Worm (Caenorhabditis elegans) whole organism, L4 larva: ENCODE data around the gene H11E01.3.
A peak's percentile ranks its signal among the peaks of the same experiment; 100 is the strongest.

Experiments used
- D1046.2 ChIP-seq: fragments of 200-800 bp; sonication (Bioruptor generic); IDR thresholded peaks from 2 replicates; pipeline ENCODE4 v1.3.6; 2022; ENCODE audit warnings: missing genetic modification characterization, missing compliant biosample characterization
- T26A8.4 ChIP-seq: fragments of 200-800 bp; sonication (Bioruptor generic); IDR thresholded peaks from 2 replicates; pipeline ENCODE4 v1.3.6; 2022; ENCODE audit warnings: missing genetic modification characterization, missing compliant biosample characterization
- aha-1 ChIP-seq: fragments of 150-350 bp; peaks from one replicate; lab custom pipeline; 2014; ENCODE audit warnings: missing biosample characterization, missing genetic modification characterization
- ceh-20 ChIP-seq: fragments of 200-800 bp; sonication (Bioruptor generic); IDR thresholded peaks from 2 replicates; pipeline ENCODE4 v1.3.6; 2022; ENCODE audit warnings: missing genetic modification reagents, missing genetic modification characterization, missing compliant biosample characterization
- ceh-28 ChIP-seq: fragments of 150-350 bp; optimal IDR thresholded peaks from 2 replicates; lab custom pipeline; 2014; ENCODE audit warnings: missing biosample characterization, missing genetic modification reagents, missing genetic modification characterization
- ceh-32 ChIP-seq: sonication (generic microtip); optimal IDR thresholded peaks from 2 replicates; lab custom pipeline; 2016; ENCODE audit warnings: mild to moderate bottlenecking, missing genetic modification characterization, missing compliant biosample characterization; ENCODE audit not compliant: poor library complexity
- ceh-44 ChIP-seq: fragments of 200-800 bp; sonication (Bioruptor generic); IDR thresholded peaks from 2 replicates; pipeline ENCODE4 v1.3.6; 2022; ENCODE audit warnings: missing genetic modification reagents, missing genetic modification characterization, missing compliant biosample characterization
- ceh-62 ChIP-seq: sonication (generic microtip); optimal IDR thresholded peaks from 2 replicates; lab custom pipeline; 2017; ENCODE audit warnings: missing biosample characterization, missing genetic modification characterization
- ceh-82 ChIP-seq: sonication (generic microtip); optimal IDR thresholded peaks from 2 replicates; lab custom pipeline; 2017; ENCODE audit warnings: missing biosample characterization, missing genetic modification characterization
- dmd-6 ChIP-seq: fragments of 200-800 bp; sonication (Bioruptor generic); IDR thresholded peaks from 2 replicates; pipeline ENCODE4 v1.3.6; 2022; ENCODE audit warnings: missing genetic modification reagents, missing genetic modification characterization, missing compliant biosample characterization
- egl-43 ChIP-seq: fragments of 200-800 bp; sonication (Bioruptor generic); IDR thresholded peaks from 2 replicates; pipeline ENCODE4 v1.3.6; 2022; ENCODE audit warnings: missing genetic modification reagents, missing genetic modification characterization, missing compliant biosample characterization
- fos-1 ChIP-seq: fragments of 150-350 bp; optimal IDR thresholded peaks from 2 replicates; lab custom pipeline; 2014; ENCODE audit warnings: missing biosample characterization, missing genetic modification characterization
- hif-1 ChIP-seq, 2 experiments: sonication (generic microtip); optimal IDR thresholded peaks; 2 replicates each; lab custom pipeline; 2016 to 2017; ENCODE audit warnings: missing compliant biosample characterization in 2 of 2, missing genetic modification characterization in 2 of 2, missing genetic modification reagents in 2 of 2, missing genotype in 2 of 2, mild to moderate bottlenecking in 1 of 2
- hlh-11 ChIP-seq: fragments of 200-800 bp; sonication (Bioruptor generic); optimal IDR thresholded peaks from 2 replicates; lab custom pipeline; 2018; ENCODE audit warnings: mild to moderate bottlenecking, missing genetic modification characterization, missing compliant biosample characterization
- hlh-30 ChIP-seq: sonication (generic microtip); optimal IDR thresholded peaks from 2 replicates; lab custom pipeline; 2017; ENCODE audit warnings: antibody characterized with exemption, mild to moderate bottlenecking, missing genetic modification characterization, missing compliant biosample characterization; ENCODE audit not compliant: insufficient read depth
- hmg-1.1 ChIP-seq: fragments of 200-800 bp; sonication (Bioruptor generic); IDR thresholded peaks from 2 replicates; pipeline ENCODE4 v1.3.6; 2022; ENCODE audit warnings: missing genetic modification reagents, missing genetic modification characterization, missing compliant biosample characterization
- lin-1 ChIP-seq: fragments of 200-800 bp; sonication (Bioruptor generic); IDR thresholded peaks from 2 replicates; pipeline ENCODE4 v1.3.6; 2022; ENCODE audit warnings: missing genetic modification reagents, missing genetic modification characterization, missing compliant biosample characterization
- lin-29 ChIP-seq: fragments of 200-800 bp; sonication (Bioruptor generic); IDR thresholded peaks from 2 replicates; pipeline ENCODE4 v1.3.6; 2022; ENCODE audit warnings: missing genetic modification reagents, missing genetic modification characterization, missing compliant biosample characterization
- mdl-1 ChIP-seq, 2 experiments: fragments of 150-350 bp in 1 of 2; sonication (generic microtip) in 1 of 2; optimal IDR thresholded peaks; 2 replicates each; lab custom pipeline; 2014 to 2017; ENCODE audit warnings: missing biosample characterization in 2 of 2, missing genetic modification characterization in 2 of 2
- mep-1 ChIP-seq: fragments of 150-350 bp; sonication (generic microtip); optimal IDR thresholded peaks from 3 replicates; lab custom pipeline; 2014; ENCODE audit warnings: missing biosample characterization, missing genetic modification characterization
- mxl-2 ChIP-seq: fragments of 200-800 bp; sonication (Bioruptor generic); conservative IDR thresholded peaks from 2 replicates; pipeline ENCODE4 v1.3.6; 2022; ENCODE audit warnings: missing genetic modification reagents, missing genetic modification characterization, missing compliant biosample characterization
- nhr-237 ChIP-seq: sonication (generic microtip); optimal IDR thresholded peaks from 2 replicates; lab custom pipeline; 2017; ENCODE audit warnings: missing biosample characterization, missing genetic modification characterization
- nhr-28 ChIP-seq: fragments of 150-350 bp; optimal IDR thresholded peaks from 2 replicates; lab custom pipeline; 2014; ENCODE audit warnings: missing biosample characterization, missing genetic modification characterization
- nhr-41 ChIP-seq: fragments of 200-800 bp; sonication (Bioruptor generic); IDR thresholded peaks from 2 replicates; pipeline ENCODE4 v1.3.6; 2022; ENCODE audit warnings: missing genetic modification reagents, missing genetic modification characterization, missing compliant biosample characterization
- nhr-42 ChIP-seq: fragments of 200-800 bp; sonication (Bioruptor generic); IDR thresholded peaks from 2 replicates; pipeline ENCODE4 v1.3.6; 2022; ENCODE audit warnings: missing genetic modification characterization, missing compliant biosample characterization
- pha-4 ChIP-seq, 2 experiments: fragments of 150-350 bp in 1 of 2; fragments of 200-800 bp in 1 of 2; sonication (Bioruptor generic) in 1 of 2; IDR thresholded peaks in 1 of 2; optimal IDR thresholded peaks in 1 of 2; 2 replicates each; pipeline versions ENCODE4 v1.3.6 to Lab custom; 2014 to 2022; ENCODE audit warnings: missing genetic modification characterization in 2 of 2, missing genetic modification reagents in 2 of 2, missing biosample characterization in 1 of 2, missing compliant biosample characterization in 1 of 2
- php-3 ChIP-seq: fragments of 200-800 bp; sonication (Bioruptor generic); IDR thresholded peaks from 2 replicates; pipeline ENCODE4 v1.3.6; 2022; ENCODE audit warnings: missing genetic modification reagents, missing genetic modification characterization, missing compliant biosample characterization
- pqm-1 ChIP-seq: sonication (generic microtip); optimal IDR thresholded peaks from 2 replicates; lab custom pipeline; 2017; ENCODE audit warnings: missing biosample characterization, missing genetic modification characterization
- saeg-2 ChIP-seq: fragments of 200-800 bp; sonication (Bioruptor generic); IDR thresholded peaks from 2 replicates; pipeline ENCODE4 v1.3.6; 2022; ENCODE audit warnings: missing genetic modification reagents, missing genetic modification characterization, missing compliant biosample characterization
- set-16 ChIP-seq: fragments of 200-800 bp; sonication (Bioruptor generic); IDR thresholded peaks from 2 replicates; pipeline ENCODE4 v1.3.6; 2022; ENCODE audit warnings: missing genetic modification reagents, missing genetic modification characterization, missing compliant biosample characterization
- snpc-1.2 ChIP-seq: fragments of 200-800 bp; sonication (Bioruptor generic); IDR thresholded peaks from 2 replicates; pipeline ENCODE4 v1.3.6; 2022; ENCODE audit warnings: missing genetic modification reagents, missing genetic modification characterization, missing compliant biosample characterization
- unc-62 ChIP-seq, 3 experiments: fragments of 150-350 bp in 1 of 3; sonication (generic microtip); optimal IDR thresholded peaks in 2 of 3; peaks in 1 of 3; 1 replicate in 1 of 3; 2 replicates in 2 of 3; lab custom pipeline; 2014 to 2017; ENCODE audit warnings: missing biosample characterization in 3 of 3, missing genetic modification characterization in 3 of 3, missing genetic modification reagents in 3 of 3, missing genotype in 1 of 3
- zag-1 ChIP-seq: fragments of 150-350 bp; optimal IDR thresholded peaks from 2 replicates; lab custom pipeline; 2014; ENCODE audit warnings: missing biosample characterization, missing genetic modification characterization
- zip-2 ChIP-seq: fragments of 150-350 bp; optimal IDR thresholded peaks from 2 replicates; lab custom pipeline; 2014; ENCODE audit warnings: missing biosample characterization, missing genetic modification characterization
- ztf-7 ChIP-seq: fragments of 150-350 bp; optimal IDR thresholded peaks from 2 replicates; lab custom pipeline; 2014; ENCODE audit warnings: missing biosample characterization, missing genetic modification characterization

The H11E01.3 gene

DNA sequence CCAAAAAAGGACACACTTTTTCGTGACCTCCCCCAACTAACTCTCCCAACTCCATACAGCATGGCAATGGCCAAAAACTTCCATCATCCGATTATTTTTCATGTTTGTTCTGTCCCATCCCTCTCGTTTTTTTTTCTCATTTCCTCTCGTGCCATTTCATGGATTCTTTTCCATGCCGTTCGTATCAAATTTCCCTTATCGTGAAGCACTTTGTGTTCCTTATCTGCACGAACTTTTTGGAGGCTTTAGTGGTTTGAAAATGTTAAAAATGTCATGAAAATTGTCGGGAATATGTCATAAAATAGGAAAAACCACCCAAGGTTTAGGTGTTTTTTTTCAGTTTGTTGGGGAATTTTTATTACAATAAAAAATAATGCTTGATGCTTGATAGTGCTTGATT, 997 bp upstream of the H11E01.3 start:
- TF ChIP-seq dmd-6 (GFP tag; lab: Robert Waterston, UW) (peak; percentile 36), hlh-11 (no peak), unc-62 (GFP tag; optimal IDR thresholded peaks at IDR 0.05 in 1 of 2; lab: Kevin White, UChicago) (no peak), unc-62 (tag; optimal IDR thresholded peaks at IDR 0.05; lab: Kevin White, UChicago) (no peak), D1046.2 (GFP tag; lab: Robert Waterston, UW) (no peak), nhr-28 (peak; percentile 19), hlh-30 (tag; lab: Kevin White, UChicago) (no peak), php-3 (GFP tag; lab: Robert Waterston, UW) (0 out of 2 replicates have a peak, but pooled peaks have one; percentile 20), pqm-1 (tag; lab: Kevin White, UChicago) (peak; percentile 74), snpc-1.2 (GFP tag; lab: Robert Waterston, UW) (no peak)

DNA sequence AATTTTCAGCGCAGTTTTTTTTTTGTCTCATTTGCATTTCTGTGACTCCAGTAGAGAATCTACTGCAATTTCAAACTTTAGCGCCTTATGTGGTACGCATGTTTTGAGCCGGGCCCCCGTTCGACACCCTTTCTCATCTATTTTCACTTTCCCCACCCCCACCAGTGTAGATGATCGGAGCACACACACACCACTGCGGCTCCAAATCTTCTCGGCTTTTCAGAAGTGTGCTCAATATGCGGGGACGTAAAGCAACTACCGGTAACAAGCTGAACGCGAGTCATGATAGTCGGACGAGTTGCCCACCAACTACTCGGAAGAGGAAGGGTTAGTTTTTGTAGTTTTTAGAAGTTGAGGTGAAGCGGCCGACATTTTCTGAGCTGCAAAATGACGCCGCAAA, 8.2 kb downstream of the H11E01.3 start:
- TF ChIP-seq zag-1 (tag; lab: Kevin White, UChicago) (no peak), fos-1 (tag; lab: Kevin White, UChicago) (no peak), ztf-7 (tag; lab: Kevin White, UChicago) (no peak), unc-62 (GFP tag; optimal IDR thresholded peaks at IDR 0.05 in 1 of 2; lab: Kevin White, UChicago) (peak in 1 of 2 experiments; percentile 85), unc-62 (tag; optimal IDR thresholded peaks at IDR 0.05; lab: Kevin White, UChicago) (no peak), mdl-1 (tag; optimal IDR thresholded peaks at IDR 0.05; lab: Kevin White, UChicago) (no peak), ceh-28 (no peak), hmg-1.1 (GFP tag; lab: Robert Waterston, UW) (no peak), ceh-20 (no peak), pha-4 (GFP tag; IDR thresholded peaks at IDR 0.05; lab: Robert Waterston, UW) (no peak), pha-4 (tag; optimal IDR thresholded peaks at IDR 0.05; lab: Kevin White, UChicago) (no peak), ceh-62 (tag; lab: Kevin White, UChicago) (no peak), egl-43 (GFP tag; lab: Robert Waterston, UW) (peak; percentile 55; the same call in 1 of the 2 replicates), mxl-2 (GFP tag; lab: Robert Waterston, UW) (no peak)

DNA sequence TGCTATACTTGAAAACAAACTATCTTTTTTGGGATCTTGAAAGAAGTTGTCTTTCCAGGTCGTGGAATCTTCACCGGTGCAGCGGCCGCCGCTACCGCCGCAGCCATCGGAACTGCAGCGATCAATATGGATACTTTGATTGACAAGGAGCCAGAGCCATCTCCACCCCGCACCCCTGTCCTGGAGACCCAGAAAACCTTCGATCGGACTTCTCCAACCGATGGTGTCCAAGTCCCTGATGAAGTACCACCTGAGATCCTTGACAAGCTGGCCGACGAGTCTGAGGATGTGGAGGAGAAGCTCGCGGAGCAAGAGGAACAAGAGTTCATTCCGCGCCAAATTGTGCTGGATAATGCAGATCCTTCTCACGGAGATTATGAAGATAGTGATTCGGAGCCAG, 9.2 kb downstream of the H11E01.3 start:
- TF ChIP-seq ceh-32 (tag; lab: Kevin White, UChicago) (no peak), ceh-82 (tag; lab: Kevin White, UChicago) (no peak), nhr-237 (tag; lab: Kevin White, UChicago) (no peak), T26A8.4 (no peak), lin-1 (GFP tag; lab: Robert Waterston, UW) (no peak), mep-1 (no peak), lin-29 (GFP tag; lab: Robert Waterston, UW) (no peak), nhr-42 (GFP tag; lab: Robert Waterston, UW) (no peak), aha-1 (tag; lab: Kevin White, UChicago) (peak; percentile 30), set-16 (peak; percentile 70), ceh-44 (GFP tag; lab: Robert Waterston, UW) (no peak), saeg-2 (no peak), zip-2 (no peak)
- TF ChIP-seq, all 104 proteins: peak for 2

DNA sequence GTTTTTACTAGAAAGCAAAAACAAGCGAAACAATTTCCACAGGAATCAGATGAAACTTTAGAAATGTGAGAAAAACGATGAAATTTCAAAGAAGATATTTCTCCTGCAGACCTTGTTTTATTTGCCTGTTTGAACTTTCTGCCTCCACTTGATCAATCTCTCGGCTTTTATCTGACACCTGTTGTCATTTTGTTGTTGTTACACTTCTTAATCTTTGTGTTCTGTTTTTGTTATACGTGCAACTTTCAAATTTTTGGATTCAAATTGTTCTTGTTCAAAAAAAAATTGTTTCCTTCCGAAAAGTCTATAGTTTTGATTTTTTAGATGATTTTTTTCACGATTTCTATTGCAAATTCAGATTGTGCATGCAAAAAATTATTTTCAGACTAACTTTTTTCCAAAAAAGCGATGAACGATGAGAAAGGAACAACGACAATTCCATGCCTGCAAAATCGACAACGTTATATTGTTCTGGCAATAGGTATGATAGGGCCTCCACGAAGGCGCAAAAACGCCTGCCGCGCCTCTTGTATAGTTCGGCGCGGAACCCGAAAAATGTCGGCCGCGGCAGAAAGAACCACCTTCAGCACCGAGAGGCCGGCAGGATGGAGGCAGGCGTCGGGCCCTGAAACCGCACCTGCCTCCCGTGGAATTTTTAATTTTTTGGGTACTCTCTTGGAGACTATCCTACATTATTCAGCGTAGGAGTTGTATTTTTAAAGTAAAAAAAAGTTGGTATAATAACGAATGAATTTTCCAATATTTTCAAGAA, 16.2 kb downstream of the H11E01.3 start, which contains the start of gene H11E01.2:
TSS of gene H11E01.2 (plus strand) at position 380 of the 772 bp plus-strand sequence.
- TF ChIP-seq unc-62 (GFP tag; optimal IDR thresholded peaks at IDR 0.05 in 1 of 2; lab: Kevin White, UChicago) (peak in 1 of 2 experiments; percentile 4), unc-62 (tag; optimal IDR thresholded peaks at IDR 0.05; lab: Kevin White, UChicago) (no peak), aha-1 (tag; lab: Kevin White, UChicago) (peak; percentile 95), nhr-41 (GFP tag; lab: Robert Waterston, UW) (no peak), nhr-28 (peak; percentile 2), mep-1 (no peak), hif-1 (tag; optimal IDR thresholded peaks at IDR 0.05; lab: Kevin White, UChicago) (peak in 1 of 2 experiments; percentile 51), set-16 (peak; percentile 85)
